Worm (Caenorhabditis elegans): ENCODE results near the gene B0035.3.

DNA sequence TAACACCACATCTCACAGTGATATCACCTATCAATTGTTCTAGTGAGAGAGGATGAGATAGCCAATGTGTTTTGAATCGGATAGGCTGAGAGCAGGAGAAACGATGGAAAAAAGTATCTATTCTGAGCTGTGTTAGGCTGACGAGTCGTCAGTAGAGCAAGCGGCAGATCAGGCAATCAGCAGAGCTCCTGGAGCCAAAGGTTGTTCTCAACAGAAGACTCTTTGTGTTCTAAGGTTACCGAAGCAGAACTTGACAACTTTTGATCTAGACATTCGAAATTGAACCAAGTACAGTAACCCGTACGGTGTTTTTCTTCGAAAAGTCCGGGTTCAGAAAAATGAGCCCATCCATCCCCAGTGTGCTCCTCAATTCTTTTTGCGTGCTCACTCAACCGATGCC is 38.0 kb upstream of the B0035.3 start:
- TF ChIP-seq sox-2 (GFP tag; IDR thresholded peaks at IDR 0.05) (no peak), Y22D7AL.16 (tag; optimal IDR thresholded peaks at IDR 0.05) (no peak)

Measured in whole organism, late embryonic.